Worm (Caenorhabditis elegans) whole organism, young adult: ENCODE data around the gene ndx-3.
A peak's percentile ranks its signal among the peaks of the same experiment; 100 is the strongest.

Experiments used
- B0336.3 ChIP-seq: fragments of 200-800 bp; sonication (Bioruptor generic); IDR thresholded peaks from 2 replicates; pipeline ENCODE4 v1.3.6; 2022; ENCODE audit warnings: missing genetic modification characterization, missing compliant biosample characterization
- C17E4.6 ChIP-seq: fragments of 200-800 bp; sonication (Bioruptor generic); IDR thresholded peaks from 2 replicates; pipeline ENCODE4 v1.3.6; 2022; ENCODE audit warnings: missing genetic modification reagents, missing genetic modification characterization, missing compliant biosample characterization
- F23B12.7 ChIP-seq: sonication (generic microtip); optimal IDR thresholded peaks from 2 replicates; lab custom pipeline; 2017; ENCODE audit warnings: missing genetic modification characterization, mild to moderate bottlenecking, missing compliant biosample characterization, antibody characterized with exemption, moderate library complexity; ENCODE audit not compliant: insufficient read depth
- F57A8.1 ChIP-seq: fragments of 200-800 bp; sonication (Bioruptor generic); optimal IDR thresholded peaks from 2 replicates; lab custom pipeline; 2018; ENCODE audit warnings: mild to moderate bottlenecking, missing genetic modification characterization, moderate library complexity, missing compliant biosample characterization
- F57C9.4 ChIP-seq: sonication (generic microtip); optimal IDR thresholded peaks from 2 replicates; lab custom pipeline; 2017; ENCODE audit warnings: mild to moderate bottlenecking, missing genetic modification characterization, missing compliant biosample characterization
- T07F8.4 ChIP-seq: sonication (generic microtip); optimal IDR thresholded peaks from 2 replicates; lab custom pipeline; 2016; ENCODE audit warnings: mild to moderate bottlenecking, missing genetic modification characterization, moderate library complexity, missing compliant biosample characterization
- Y53F4B.3 ChIP-seq: fragments of 200-800 bp; sonication (Bioruptor generic); IDR thresholded peaks from 2 replicates; pipeline ENCODE4 v1.3.6; 2022; ENCODE audit warnings: missing genetic modification reagents, missing genetic modification characterization, missing compliant biosample characterization
- Y67H2A.10 ChIP-seq: fragments of 200-800 bp; sonication (Bioruptor generic); conservative IDR thresholded peaks from 2 replicates; pipeline ENCODE4 v1.3.6; 2022; ENCODE audit warnings: missing genetic modification reagents, missing genetic modification characterization, missing compliant biosample characterization
- ama-1 ChIP-seq, 3 experiments: fragments of 150-350 bp in 1 of 3; sonication (generic microtip) in 2 of 3; optimal IDR thresholded peaks; 2 replicates each; lab custom pipeline; 2014 to 2018; ENCODE audit warnings: missing biosample characterization in 2 of 3, missing genetic modification characterization in 2 of 3, missing genetic modification reagents in 2 of 3
- atf-7 ChIP-seq: sonication (generic microtip); optimal IDR thresholded peaks from 2 replicates; lab custom pipeline; 2017; ENCODE audit warnings: mild to moderate bottlenecking, missing genetic modification characterization, missing compliant biosample characterization
- athp-1 ChIP-seq: sonication (generic microtip); optimal IDR thresholded peaks from 2 replicates; lab custom pipeline; 2017; ENCODE audit warnings: mild to moderate bottlenecking, missing genetic modification characterization, missing compliant biosample characterization
- attf-5 ChIP-seq: fragments of 200-800 bp; sonication (Bioruptor generic); optimal IDR thresholded peaks from 2 replicates; lab custom pipeline; 2018; ENCODE audit warnings: mild to moderate bottlenecking, missing genetic modification characterization, missing compliant biosample characterization
- bed-2 ChIP-seq: fragments of 200-800 bp; sonication (Bioruptor generic); IDR thresholded peaks from 2 replicates; pipeline ENCODE4 v1.3.6; 2022; ENCODE audit warnings: missing genetic modification reagents, missing genetic modification characterization, missing compliant biosample characterization
- ccch-3 ChIP-seq: fragments of 200-800 bp; sonication (Bioruptor generic); optimal IDR thresholded peaks from 2 replicates; lab custom pipeline; 2018; ENCODE audit warnings: mild to moderate bottlenecking, missing genetic modification characterization, missing compliant biosample characterization
- cebp-1 ChIP-seq, 2 experiments: fragments of 200-800 bp in 1 of 2; sonication (Bioruptor generic) in 1 of 2; sonication (generic microtip) in 1 of 2; IDR thresholded peaks in 1 of 2; optimal IDR thresholded peaks in 1 of 2; 2 replicates each; pipeline versions ENCODE4 v1.3.6 to Lab custom; 2017 to 2022; ENCODE audit warnings: missing compliant biosample characterization in 2 of 2, missing genetic modification characterization in 2 of 2, mild to moderate bottlenecking in 1 of 2, missing genetic modification reagents in 1 of 2, moderate library complexity in 1 of 2
- cebp-2 ChIP-seq: fragments of 200-800 bp; sonication (Bioruptor generic); IDR thresholded peaks from 2 replicates; pipeline ENCODE4 v1.3.6; 2022; ENCODE audit warnings: missing genetic modification characterization, missing compliant biosample characterization
- ceh-79 ChIP-seq: sonication (generic microtip); optimal IDR thresholded peaks from 2 replicates; lab custom pipeline; 2017; ENCODE audit warnings: mild to moderate bottlenecking, missing genetic modification characterization, missing compliant biosample characterization
- ceh-91 ChIP-seq: fragments of 200-800 bp; sonication (Bioruptor generic); IDR thresholded peaks from 2 replicates; pipeline ENCODE4 v1.3.6; 2022; ENCODE audit warnings: missing genetic modification reagents, missing genetic modification characterization, missing compliant biosample characterization
- dpl-1 ChIP-seq: fragments of 150-350 bp; optimal IDR thresholded peaks from 2 replicates; lab custom pipeline; 2014; ENCODE audit warnings: missing biosample characterization, missing genetic modification reagents, missing genetic modification characterization
- egl-44 ChIP-seq: fragments of 200-800 bp; sonication (Bioruptor generic); IDR thresholded peaks from 2 replicates; pipeline ENCODE4 v1.3.6; 2022; ENCODE audit warnings: missing genetic modification reagents, missing genetic modification characterization, missing compliant biosample characterization
- ekl-4 ChIP-seq: fragments of 200-800 bp; sonication (Bioruptor generic); IDR thresholded peaks from 2 replicates; pipeline ENCODE4 v1.3.6; 2022; ENCODE audit warnings: missing genetic modification reagents, missing genetic modification characterization, missing compliant biosample characterization
- ets-4 ChIP-seq: fragments of 200-800 bp; sonication (Bioruptor generic); optimal IDR thresholded peaks from 2 replicates; lab custom pipeline; 2018; ENCODE audit warnings: mild to moderate bottlenecking, missing genetic modification characterization, missing compliant biosample characterization
- hlh-26 ChIP-seq: fragments of 200-800 bp; sonication (Bioruptor generic); conservative IDR thresholded peaks from 2 replicates; pipeline ENCODE4 v1.3.6; 2022; ENCODE audit warnings: missing genetic modification reagents, missing genetic modification characterization, missing compliant biosample characterization
- lag-1 ChIP-seq: fragments of 200-800 bp; sonication (Bioruptor generic); IDR thresholded peaks from 2 replicates; pipeline ENCODE4 v1.3.6; 2022; ENCODE audit warnings: missing genetic modification reagents, missing genetic modification characterization, missing compliant biosample characterization
- lin-26 ChIP-seq: fragments of 200-800 bp; sonication (Bioruptor generic); IDR thresholded peaks from 2 replicates; pipeline ENCODE4 v1.3.6; 2022; ENCODE audit warnings: missing genetic modification reagents, missing genetic modification characterization, missing compliant biosample characterization
- lin-35 ChIP-seq, 3 experiments: fragments of 150-350 bp in 2 of 3; sonication (generic microtip) in 1 of 3; optimal IDR thresholded peaks; 2 replicates each; lab custom pipeline; 2014 to 2018; ENCODE audit warnings: missing biosample characterization in 3 of 3, missing genetic modification characterization in 3 of 3, missing genetic modification reagents in 3 of 3
- lin-54 ChIP-seq: fragments of 200-800 bp; sonication (Bioruptor generic); optimal IDR thresholded peaks from 2 replicates; lab custom pipeline; 2018; ENCODE audit warnings: mild to moderate bottlenecking, missing genetic modification characterization, missing compliant biosample characterization
- lsl-1 ChIP-seq: fragments of 200-800 bp; sonication (Bioruptor generic); optimal IDR thresholded peaks from 2 replicates; lab custom pipeline; 2018; ENCODE audit warnings: mild to moderate bottlenecking, missing genetic modification characterization, moderate library complexity, missing compliant biosample characterization
- lsy-27 ChIP-seq: sonication (generic microtip); optimal IDR thresholded peaks from 2 replicates; lab custom pipeline; 2017; ENCODE audit warnings: missing genetic modification characterization, mild to moderate bottlenecking, missing compliant biosample characterization, antibody characterized with exemption, missing genotype, borderline replicate concordance; ENCODE audit not compliant: insufficient read depth
- madf-3 ChIP-seq: fragments of 200-800 bp; sonication (Bioruptor generic); IDR thresholded peaks from 2 replicates; pipeline ENCODE4 v1.3.6; 2022; ENCODE audit warnings: missing genetic modification reagents, missing genetic modification characterization, missing compliant biosample characterization
- madf-6 ChIP-seq: fragments of 200-800 bp; sonication (Bioruptor generic); IDR thresholded peaks from 2 replicates; pipeline ENCODE4 v1.3.6; 2022; ENCODE audit warnings: missing genetic modification reagents, missing genetic modification characterization, missing compliant biosample characterization
- mes-4 ChIP-seq: sonication (generic microtip); optimal IDR thresholded peaks from 2 replicates; lab custom pipeline; 2016; ENCODE audit warnings: missing genotype, missing genetic modification characterization, missing compliant biosample characterization
- nfya-1 ChIP-seq: sonication (generic microtip); optimal IDR thresholded peaks from 2 replicates; lab custom pipeline; 2017; ENCODE audit warnings: antibody characterized with exemption, missing compliant biosample characterization, missing genetic modification characterization, borderline replicate concordance; ENCODE audit not compliant: insufficient read depth
- nfyb-1 ChIP-seq: fragments of 200-800 bp; sonication (Bioruptor generic); IDR thresholded peaks from 2 replicates; pipeline ENCODE4 v1.3.6; 2022; ENCODE audit warnings: missing genetic modification reagents, missing genetic modification characterization, missing compliant biosample characterization
- nhr-179 ChIP-seq: sonication (generic microtip); optimal IDR thresholded peaks from 2 replicates; lab custom pipeline; 2016; ENCODE audit warnings: mild to moderate bottlenecking, missing genetic modification characterization, missing compliant biosample characterization
- pbrm-1 ChIP-seq: fragments of 200-800 bp; sonication (Bioruptor generic); IDR thresholded peaks from 2 replicates; pipeline ENCODE4 v1.3.6; 2022; ENCODE audit warnings: missing genetic modification reagents, missing genetic modification characterization, missing compliant biosample characterization
- sdz-38 ChIP-seq: sonication (generic microtip); optimal IDR thresholded peaks from 2 replicates; lab custom pipeline; 2016; ENCODE audit warnings: missing genotype, missing genetic modification characterization, missing compliant biosample characterization
- snpc-1.1 ChIP-seq: sonication (generic microtip); optimal IDR thresholded peaks from 2 replicates; lab custom pipeline; 2017; ENCODE audit warnings: missing genetic modification characterization, mild to moderate bottlenecking, missing compliant biosample characterization, antibody characterized with exemption, moderate library complexity, missing genotype, missing genetic modification reagents; ENCODE audit not compliant: insufficient read depth
- somi-1 ChIP-seq: fragments of 200-800 bp; sonication (Bioruptor generic); optimal IDR thresholded peaks from 2 replicates; lab custom pipeline; 2018; ENCODE audit warnings: mild to moderate bottlenecking, missing genetic modification characterization, missing compliant biosample characterization
- tbx-9 ChIP-seq: sonication (generic microtip); optimal IDR thresholded peaks from 2 replicates; lab custom pipeline; 2016; ENCODE audit warnings: borderline replicate concordance, missing genetic modification characterization, inconsistent platforms, missing compliant biosample characterization
- tlf-1 ChIP-seq: fragments of 200-800 bp; sonication (Bioruptor generic); optimal IDR thresholded peaks from 2 replicates; lab custom pipeline; 2018; ENCODE audit warnings: mild to moderate bottlenecking, missing genetic modification characterization, missing compliant biosample characterization
- unc-130 ChIP-seq: sonication (generic microtip); optimal IDR thresholded peaks from 2 replicates; lab custom pipeline; 2016; ENCODE audit warnings: missing genetic modification reagents, missing genetic modification characterization, missing compliant biosample characterization
- unc-62 ChIP-seq: fragments of 150-350 bp; optimal IDR thresholded peaks from 2 replicates; lab custom pipeline; 2014; ENCODE audit warnings: missing biosample characterization, missing genetic modification reagents, missing genetic modification characterization
- ztf-18 ChIP-seq: sonication (generic microtip); optimal IDR thresholded peaks from 2 replicates; lab custom pipeline; 2016; ENCODE audit warnings: missing genotype, mild to moderate bottlenecking, missing genetic modification characterization, missing compliant biosample characterization
- ztf-25 ChIP-seq: fragments of 200-800 bp; sonication (Bioruptor generic); IDR thresholded peaks from 2 replicates; pipeline ENCODE4 v1.3.6; 2022; ENCODE audit warnings: missing genetic modification reagents, missing genetic modification characterization, missing compliant biosample characterization
- ztf-26 ChIP-seq: sonication (generic microtip); optimal IDR thresholded peaks from 2 replicates; lab custom pipeline; 2017; ENCODE audit warnings: missing genetic modification characterization, missing compliant biosample characterization
- ztf-3 ChIP-seq: fragments of 200-800 bp; sonication (Bioruptor generic); optimal IDR thresholded peaks from 2 replicates; lab custom pipeline; 2018; ENCODE audit warnings: mild to moderate bottlenecking, missing genetic modification characterization, missing compliant biosample characterization

The ndx-3 gene

ce11 chrII:4942397-4942796, 11.0 kb upstream of the ndx-3 start (continued):
- peak; percentile 46 for TF ChIP-seq unc-130 (GFP tag; lab: Kevin White, UChicago)
- 0 out of 2 replicates have a peak, but pooled peaks have one; percentile 70 for TF ChIP-seq madf-3
- TF ChIP-seq tbx-9: no peak
- no peak for TF ChIP-seq F57A8.1 (GFP tag; lab: Kevin White, UChicago)
- TF ChIP-seq snpc-1.1 (tag; lab: Kevin White, UChicago): no peak
- peak; percentile 38 for TF ChIP-seq F23B12.7 (tag; lab: Kevin White, UChicago)
- no peak for TF ChIP-seq nfya-1 (tag; lab: Kevin White, UChicago)
- TF ChIP-seq nhr-179: no peak
- peak; percentile 59; the same call in 1 of the 2 replicates for TF ChIP-seq ekl-4 (GFP tag; lab: Robert Waterston, UW)
- TF ChIP-seq lag-1 (GFP tag; lab: Robert Waterston, UW): no peak
- TF ChIP-seq B0336.3 (GFP tag; lab: Robert Waterston, UW): peak; percentile 60
- TF ChIP-seq lin-26 (GFP tag; lab: Robert Waterston, UW): peak; percentile 92
- peak; percentile 66 for TF ChIP-seq lin-54
- TF ChIP-seq nfyb-1 (GFP tag; lab: Robert Waterston, UW): peak; percentile 77
- peak; percentile 51 for TF ChIP-seq attf-5 (GFP tag; lab: Kevin White, UChicago)
- no peak for TF ChIP-seq F57C9.4 (tag; lab: Kevin White, UChicago)
- TF ChIP-seq ama-1 (optimal IDR thresholded peaks at IDR 0.05; lab: Kevin White, UChicago): peak; percentile 83
- TF ChIP-seq ama-1 (GFP tag; optimal IDR thresholded peaks at IDR 0.05; lab: Kevin White, UChicago): peak; percentile 31 to 54
- no peak for TF ChIP-seq ets-4 (GFP tag; lab: Kevin White, UChicago)
- no peak for TF ChIP-seq tlf-1 (GFP tag; lab: Kevin White, UChicago)
- TF ChIP-seq Y67H2A.10 (GFP tag; lab: Robert Waterston, UW): no peak
- TF ChIP-seq dpl-1: no peak
- peak; percentile 48 for TF ChIP-seq lsl-1
- no peak for TF ChIP-seq ztf-3 (GFP tag; lab: Kevin White, UChicago)
- TF ChIP-seq unc-62: no peak
- TF ChIP-seq bed-2 (GFP tag; lab: Robert Waterston, UW): no peak
- no peak for TF ChIP-seq C17E4.6 (GFP tag; lab: Robert Waterston, UW)
- no peak for TF ChIP-seq lsy-27
- no peak for TF ChIP-seq cebp-1 (GFP tag; IDR thresholded peaks at IDR 0.05; lab: Robert Waterston, UW)
- peak; percentile 60 for TF ChIP-seq cebp-1 (tag; optimal IDR thresholded peaks at IDR 0.05; lab: Kevin White, UChicago)
- TF ChIP-seq sdz-38: no peak
- TF ChIP-seq madf-6 (GFP tag; lab: Robert Waterston, UW): peak; percentile 64
- 0 out of 2 replicates have a peak, but pooled peaks have one; percentile 46 for TF ChIP-seq pbrm-1
- TF ChIP-seq ztf-25 (GFP tag; lab: Robert Waterston, UW): no peak
- TF ChIP-seq hlh-26 (GFP tag; lab: Robert Waterston, UW): no peak
- TF ChIP-seq Y53F4B.3 (GFP tag; lab: Robert Waterston, UW): peak; percentile 38; the same call in 1 of the 2 replicates
- peak; percentile 23 for TF ChIP-seq ztf-18 (tag; lab: Kevin White, UChicago)
- peak; percentile 87 for TF ChIP-seq cebp-2
- TF ChIP-seq ceh-91 (GFP tag; lab: Robert Waterston, UW): 0 out of 2 replicates have a peak, but pooled peaks have one; percentile 43
- peak; percentile 33 for TF ChIP-seq ceh-79 (tag; lab: Kevin White, UChicago)
- TF ChIP-seq athp-1 (tag; lab: Kevin White, UChicago): peak; percentile 78
- TF ChIP-seq egl-44 (GFP tag; lab: Robert Waterston, UW): 0 out of 2 replicates have a peak, but pooled peaks have one; percentile 52
- TF ChIP-seq ccch-3 (GFP tag; lab: Kevin White, UChicago): no peak
- TF ChIP-seq ztf-26: peak; percentile 85
- no peak for TF ChIP-seq atf-7 (tag; lab: Kevin White, UChicago)
- peak in 1 of 3 experiments; percentile 30 for TF ChIP-seq lin-35 (GFP tag; optimal IDR thresholded peaks at IDR 0.05; lab: Kevin White, UChicago)
- TF ChIP-seq mes-4 (tag; lab: Kevin White, UChicago): peak; percentile 76
- peak; percentile 58 for TF ChIP-seq T07F8.4 (tag; lab: Kevin White, UChicago)
- TF ChIP-seq somi-1 (GFP tag; lab: Kevin White, UChicago): peak; percentile 7
